Fruit fly (Drosophila melanogaster) whole organism, embryonic: Measurements from ENCODE around the gene CG6015.

ENCODE experiments used
- CG10267 ChIP-seq: fragments of 200-800 bp; sonication (Bioruptor generic); optimal IDR thresholded peaks from 2 replicates; lab custom pipeline; 2018; ENCODE audit warnings: missing biosample characterization, mild to moderate bottlenecking, missing genetic modification characterization, moderate library complexity
- CG11695 ChIP-seq: fragments of 200-800 bp; sonication (Bioruptor generic); IDR thresholded peaks from 3 replicates; pipeline ENCODE4 v1.3.6; 2022; ENCODE audit warnings: missing biosample characterization, missing genetic modification characterization
- CG12071 ChIP-seq: fragments of 200-800 bp; sonication (Bioruptor generic); optimal IDR thresholded peaks from 3 replicates; lab custom pipeline; 2018; ENCODE audit warnings: missing biosample characterization, mild to moderate bottlenecking, missing genetic modification characterization
- CG12659 ChIP-seq: fragments of 200-800 bp; sonication (Bioruptor generic); optimal IDR thresholded peaks from 3 replicates; lab custom pipeline; 2017; ENCODE audit warnings: mild to moderate bottlenecking, missing biosample characterization, missing genetic modification reagents, missing genetic modification characterization
- CG12744 ChIP-seq: fragments of 200-800 bp; sonication (Bioruptor generic); optimal IDR thresholded peaks from 2 replicates; lab custom pipeline; 2016; ENCODE audit warnings: missing biosample characterization, missing genetic modification characterization
- CG14667 ChIP-seq: fragments of 200-800 bp; sonication (Bioruptor generic); IDR thresholded peaks from 2 replicates; pipeline ENCODE4 v1.3.6; 2022; ENCODE audit warnings: missing biosample characterization, missing genetic modification characterization
- CG17186 ChIP-seq: fragments of 200-800 bp; sonication (Bioruptor generic); optimal IDR thresholded peaks from 3 replicates; lab custom pipeline; 2017; ENCODE audit warnings: missing biosample characterization, missing genetic modification reagents, missing genetic modification characterization
- CG17328 ChIP-seq: fragments of 200-800 bp; sonication (Bioruptor generic); IDR thresholded peaks from 2 replicates; pipeline ENCODE4 v1.3.6; 2022; ENCODE audit warnings: missing biosample characterization, missing genetic modification characterization
- CG2202 ChIP-seq: fragments of 200-800 bp; sonication (Bioruptor generic); optimal IDR thresholded peaks from 2 replicates; lab custom pipeline; 2018; ENCODE audit warnings: missing biosample characterization, mild to moderate bottlenecking, missing genetic modification characterization
- CG2712 ChIP-seq: fragments of 200-800 bp; optimal IDR thresholded peaks from 3 replicates; lab custom pipeline; 2019; ENCODE audit warnings: missing biosample characterization, mild to moderate bottlenecking, missing genetic modification characterization, moderate library complexity
- CG3065 ChIP-seq: fragments of 200-800 bp; sonication (Bioruptor generic); optimal IDR thresholded peaks from 2 replicates; lab custom pipeline; 2016; ENCODE audit warnings: missing biosample characterization, missing genetic modification characterization
- CG3163 ChIP-seq: fragments of 200-800 bp; sonication (Bioruptor generic); optimal IDR thresholded peaks from 3 replicates; lab custom pipeline; 2016; ENCODE audit warnings: missing biosample characterization, missing genetic modification characterization
- CG3281 ChIP-seq: fragments of 200-800 bp; sonication (Bioruptor generic); optimal IDR thresholded peaks from 3 replicates; lab custom pipeline; 2017; ENCODE audit warnings: missing biosample characterization, mild to moderate bottlenecking, missing genetic modification characterization
- CG3407 ChIP-seq: fragments of 200-800 bp; sonication (Bioruptor generic); optimal IDR thresholded peaks from 2 replicates; lab custom pipeline; 2018; ENCODE audit warnings: missing biosample characterization, mild to moderate bottlenecking, missing genetic modification characterization
- CG34376 ChIP-seq: fragments of 200-800 bp; sonication (Bioruptor generic); optimal IDR thresholded peaks from 2 replicates; lab custom pipeline; 2018; ENCODE audit warnings: missing biosample characterization, mild to moderate bottlenecking, missing genetic modification characterization
- CG6765 ChIP-seq: fragments of 200-800 bp; sonication (Bioruptor generic); optimal IDR thresholded peaks from 3 replicates; lab custom pipeline; 2017; ENCODE audit warnings: missing biosample characterization, mild to moderate bottlenecking, missing genetic modification characterization
- CG8089 ChIP-seq: fragments of 200-800 bp; sonication (Bioruptor generic); optimal IDR thresholded peaks from 3 replicates; lab custom pipeline; 2016; ENCODE audit warnings: missing biosample characterization, missing genetic modification characterization
- CG8478 ChIP-seq: fragments of >200 bp; optimal IDR thresholded peaks from 2 replicates; lab custom pipeline; 2018
- CG8944 ChIP-seq: fragments of 200-800 bp; sonication (Bioruptor generic); optimal IDR thresholded peaks from 3 replicates; lab custom pipeline; 2016; ENCODE audit warnings: missing biosample characterization, missing genetic modification characterization
- Dad ChIP-seq: fragments of 200-800 bp; sonication (Bioruptor generic); optimal IDR thresholded peaks from 3 replicates; lab custom pipeline; 2016; ENCODE audit warnings: missing biosample characterization, missing genetic modification characterization
- H15 ChIP-seq: fragments of 200-800 bp; sonication (Bioruptor generic); IDR thresholded peaks from 3 replicates; pipeline ENCODE4 v1.3.6; 2022; ENCODE audit warnings: missing biosample characterization, missing genetic modification characterization
- H2.0 ChIP-seq: fragments of 200-800 bp; sonication (Bioruptor generic); IDR thresholded peaks from 2 replicates; pipeline ENCODE4 v1.3.6; 2022; ENCODE audit warnings: missing biosample characterization, missing genetic modification characterization
- Hand ChIP-seq: fragments of 200-800 bp; sonication (Bioruptor generic); optimal IDR thresholded peaks from 2 replicates; lab custom pipeline; 2017; ENCODE audit warnings: mild to moderate bottlenecking, missing biosample characterization, missing genetic modification reagents, missing genetic modification characterization
- Hr3 ChIP-seq: fragments of 200-800 bp; sonication (Bioruptor generic); optimal IDR thresholded peaks from 3 replicates; lab custom pipeline; 2016; ENCODE audit warnings: missing biosample characterization, missing genetic modification characterization
- Jarid2 ChIP-seq: fragments of 200-800 bp; sonication (Bioruptor generic); optimal IDR thresholded peaks from 3 replicates; lab custom pipeline; 2017; ENCODE audit warnings: mild to moderate bottlenecking, missing biosample characterization, missing genetic modification reagents, missing genetic modification characterization
- MESR4 ChIP-seq: fragments of 200-800 bp; sonication (Bioruptor generic); optimal IDR thresholded peaks from 2 replicates; lab custom pipeline; 2018; ENCODE audit warnings: missing biosample characterization, mild to moderate bottlenecking, missing genetic modification characterization, moderate library complexity
- NC2β ChIP-seq: fragments of 200-800 bp; sonication (Bioruptor generic); optimal IDR thresholded peaks from 2 replicates; lab custom pipeline; 2016; ENCODE audit warnings: missing biosample characterization, missing genetic modification characterization
- Neu2 ChIP-seq: fragments of 200-800 bp; sonication (Bioruptor generic); optimal IDR thresholded peaks from 3 replicates; lab custom pipeline; 2016; ENCODE audit warnings: missing biosample characterization, missing genetic modification characterization, borderline replicate concordance
- Rfx ChIP-seq: fragments of 200-800 bp; sonication (Bioruptor generic); IDR thresholded peaks from 2 replicates; pipeline ENCODE4 v1.3.6; 2022; ENCODE audit warnings: missing biosample characterization, missing genetic modification characterization
- Trl ChIP-seq, 3 experiments: fragments of >200 bp in 2 of 3; fragments of 200-800 bp in 1 of 3; sonication (Bioruptor generic) in 1 of 3; optimal IDR thresholded peaks; 2 replicates in 1 of 3; 3 replicates in 2 of 3; lab custom pipeline; 2016 to 2017; ENCODE audit warnings: missing biosample characterization in 1 of 3, missing genetic modification characterization in 1 of 3
- Usf ChIP-seq: fragments of 200-800 bp; sonication (Bioruptor generic); optimal IDR thresholded peaks from 2 replicates; lab custom pipeline; 2017; ENCODE audit warnings: missing genotype, missing biosample characterization, missing genetic modification characterization
- ap ChIP-seq: fragments of 200-800 bp; sonication (Bioruptor generic); IDR thresholded peaks from 2 replicates; pipeline ENCODE4 v1.3.6; 2022; ENCODE audit warnings: missing biosample characterization, missing genetic modification characterization
- bbx ChIP-seq: fragments of 200-800 bp; sonication (Bioruptor generic); IDR thresholded peaks from 2 replicates; pipeline ENCODE4 v1.3.6; 2022; ENCODE audit warnings: missing biosample characterization, missing genetic modification characterization; ENCODE audit not compliant: partially characterized antibody
- en ChIP-seq: fragments of 200-800 bp; sonication (Bioruptor generic); optimal IDR thresholded peaks from 2 replicates; lab custom pipeline; 2016; ENCODE audit warnings: missing biosample characterization, missing genetic modification characterization
- gcm2 ChIP-seq: fragments of 200-800 bp; sonication (Bioruptor generic); optimal IDR thresholded peaks from 2 replicates; lab custom pipeline; 2016; ENCODE audit warnings: missing biosample characterization, missing genetic modification characterization
- grau ChIP-seq: fragments of 200-800 bp; optimal IDR thresholded peaks from 3 replicates; lab custom pipeline; 2019; ENCODE audit warnings: missing biosample characterization, mild to moderate bottlenecking, missing genetic modification characterization, moderate library complexity
- gsb ChIP-seq: fragments of 200-800 bp; sonication (Bioruptor generic); IDR thresholded peaks from 2 replicates; pipeline ENCODE4 v1.3.6; 2022; ENCODE audit warnings: missing biosample characterization, missing genetic modification characterization
- kah ChIP-seq: fragments of 200-800 bp; sonication (Bioruptor generic); optimal IDR thresholded peaks from 2 replicates; lab custom pipeline; 2018; ENCODE audit warnings: missing biosample characterization, mild to moderate bottlenecking, missing genetic modification characterization
- klu ChIP-seq: fragments of 200-800 bp; sonication (Bioruptor generic); IDR thresholded peaks from 2 replicates; pipeline ENCODE4 v1.3.6; 2022; ENCODE audit warnings: missing biosample characterization, missing genetic modification characterization
- mam ChIP-seq: fragments of 200-800 bp; sonication (Bioruptor generic); optimal IDR thresholded peaks from 3 replicates; lab custom pipeline; 2016; ENCODE audit warnings: missing biosample characterization, missing genetic modification characterization
- org-1 ChIP-seq: fragments of 200-800 bp; sonication (Bioruptor generic); optimal IDR thresholded peaks from 2 replicates; lab custom pipeline; 2017; ENCODE audit warnings: missing biosample characterization, missing genetic modification characterization
- p53 ChIP-seq: fragments of 200-800 bp; sonication (Bioruptor generic); optimal IDR thresholded peaks from 2 replicates; lab custom pipeline; 2016; ENCODE audit warnings: missing biosample characterization, missing genetic modification characterization
- pzg ChIP-seq: fragments of 200-800 bp; sonication (Bioruptor generic); optimal IDR thresholded peaks from 3 replicates; lab custom pipeline; 2018; ENCODE audit warnings: missing biosample characterization, mild to moderate bottlenecking, missing genetic modification characterization, moderate library complexity
- rib ChIP-seq: fragments of 200-800 bp; sonication (Bioruptor generic); IDR thresholded peaks from 2 replicates; pipeline ENCODE4 v1.3.6; 2022; ENCODE audit warnings: missing biosample characterization, missing genetic modification characterization
- slou ChIP-seq: fragments of 200-800 bp; sonication (Bioruptor generic); optimal IDR thresholded peaks from 3 replicates; lab custom pipeline; 2016; ENCODE audit warnings: missing biosample characterization, missing genetic modification characterization
- sob ChIP-seq: fragments of 200-800 bp; sonication (Bioruptor generic); IDR thresholded peaks from 2 replicates; pipeline ENCODE4 v1.3.6; 2022; ENCODE audit warnings: missing biosample characterization, missing genetic modification characterization
- tup ChIP-seq: fragments of 200-800 bp; sonication (Bioruptor generic); optimal IDR thresholded peaks from 2 replicates; lab custom pipeline; 2016; ENCODE audit warnings: missing biosample characterization, mild to moderate bottlenecking, missing genetic modification characterization, moderate library complexity
- unc-4 ChIP-seq: fragments of 200-800 bp; sonication (Bioruptor generic); IDR thresholded peaks from 2 replicates; pipeline ENCODE4 v1.3.6; 2022; ENCODE audit warnings: missing biosample characterization, missing genetic modification characterization; ENCODE audit not compliant: partially characterized antibody
- usp ChIP-seq: fragments of >200 bp; optimal IDR thresholded peaks from 2 replicates; lab custom pipeline; 2017; ENCODE audit warnings: missing biosample characterization, missing genetic modification characterization
- zf30C ChIP-seq: fragments of 200-800 bp; sonication (Bioruptor generic); optimal IDR thresholded peaks from 3 replicates; lab custom pipeline; 2018; ENCODE audit warnings: missing biosample characterization, mild to moderate bottlenecking, missing genetic modification characterization

Gene CG6015

DNA sequence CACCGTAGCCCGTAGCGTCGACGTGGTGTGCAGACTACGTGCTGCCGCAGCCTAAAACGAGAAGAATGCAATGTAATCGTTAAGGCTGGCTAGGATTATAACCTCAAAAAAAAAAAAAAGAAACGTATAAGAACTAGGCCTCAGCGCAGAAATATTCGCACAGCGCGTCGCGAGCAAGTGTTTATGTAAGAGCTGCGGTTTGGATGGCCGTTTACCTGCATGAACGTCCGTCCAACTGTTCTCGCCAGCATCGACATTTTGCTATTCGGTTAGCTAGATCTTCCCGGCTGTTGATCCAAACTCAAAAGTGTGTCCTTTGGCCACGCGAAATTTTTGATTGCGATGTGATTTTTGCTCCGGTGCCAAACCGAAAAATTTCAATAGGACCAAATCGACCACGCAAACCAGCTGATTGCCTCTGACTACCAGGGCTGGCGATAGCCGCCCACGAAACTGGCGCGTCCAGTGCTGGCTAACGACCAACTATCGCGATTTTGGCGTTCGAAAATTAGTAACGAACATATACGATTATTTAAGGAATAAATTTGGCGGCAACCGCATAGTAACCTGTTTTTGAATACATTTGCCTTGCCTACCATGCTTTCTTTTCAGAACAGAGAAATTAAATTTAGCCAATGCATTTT is 15.2 kb downstream of the CG6015 start, which contains the start of gene Idh3b (continued):
- 0 out of 2 replicates have a peak, but pooled peaks have one; percentile 57 for TF ChIP-seq rib (GFP tag; lab: Robert Waterston, UW)
- peak; percentile 36; the same call in 1 of the 3 replicates for TF ChIP-seq CG11695
- peak; percentile 55 for TF ChIP-seq CG3065 (GFP tag; lab: Kevin White, UChicago)
- TF ChIP-seq CG12744 (GFP tag; lab: Kevin White, UChicago): peak; percentile 61
- no peak for TF ChIP-seq tup (GFP tag; lab: Kevin White, UChicago)
- TF ChIP-seq CG3281: no peak
- peak; percentile 28 for TF ChIP-seq p53
- no peak for TF ChIP-seq org-1 (GFP tag; lab: Kevin White, UChicago)
- peak; percentile 40 for TF ChIP-seq gcm2
- TF ChIP-seq en (GFP tag; lab: Kevin White, UChicago): no peak
- TF ChIP-seq CG34376 (GFP tag; lab: Kevin White, UChicago): peak; percentile 47
- no peak for TF ChIP-seq CG2202 (tag; lab: Kevin White, UChicago)
- TF ChIP-seq H2.0: no peak
- peak; percentile 28 for TF ChIP-seq kah (GFP tag; lab: Kevin White, UChicago)
- TF ChIP-seq unc-4 (GFP tag; lab: Robert Waterston, UW): peak; percentile 97
- peak; percentile 90 for TF ChIP-seq sob (GFP tag; lab: Robert Waterston, UW)
- TF ChIP-seq Trl (optimal IDR thresholded peaks at IDR 0.05; lab: Kevin White, UChicago): no peak
- TF ChIP-seq Trl (GFP tag; optimal IDR thresholded peaks at IDR 0.05; lab: Kevin White, UChicago): peak; percentile 78
- peak; percentile 57 for TF ChIP-seq klu (GFP tag; lab: Robert Waterston, UW)
- peak; percentile 78 for TF ChIP-seq CG12659 (GFP tag; lab: Kevin White, UChicago)
- peak; percentile 62 for TF ChIP-seq CG8944 (GFP tag; lab: Kevin White, UChicago)
- TF ChIP-seq CG17186 (GFP tag; lab: Kevin White, UChicago): peak; percentile 83
- no peak; the same call in 2 of the 3 replicates for TF ChIP-seq H15 (GFP tag; lab: Robert Waterston, UW)
- no peak for TF ChIP-seq usp (GFP tag; lab: Kevin White, UChicago)
- no peak for TF ChIP-seq CG6765 (GFP tag; lab: Kevin White, UChicago)
- peak; percentile 50 for TF ChIP-seq Dad (GFP tag; lab: Kevin White, UChicago)
- peak; percentile 6 for TF ChIP-seq slou (GFP tag; lab: Kevin White, UChicago)
- peak; percentile 62 for TF ChIP-seq CG2712 (tag; lab: Kevin White, UChicago)
- TF ChIP-seq gsb (GFP tag; lab: Robert Waterston, UW): no peak
- TF ChIP-seq Hand: no peak
- TF ChIP-seq bbx (GFP tag; lab: Robert Waterston, UW): peak; percentile 98
- TF ChIP-seq CG10267 (tag; lab: Kevin White, UChicago): peak; percentile 97
- peak; percentile 36 for TF ChIP-seq CG3163
- peak; percentile 29 for TF ChIP-seq Usf (GFP tag; lab: Kevin White, UChicago)
- peak; percentile 42 for TF ChIP-seq Hr3
- TF ChIP-seq zf30C (GFP tag; lab: Kevin White, UChicago): no peak
- TF ChIP-seq Rfx (GFP tag; lab: Robert Waterston, UW): no peak
- peak; percentile 26 for TF ChIP-seq CG3407 (GFP tag; lab: Kevin White, UChicago)
- TF ChIP-seq CG14667: no peak
- no peak for TF ChIP-seq CG8089 (GFP tag; lab: Kevin White, UChicago)
- no peak for TF ChIP-seq CG17328 (GFP tag; lab: Robert Waterston, UW)
- TF ChIP-seq mam: peak; percentile 76
- no peak for TF ChIP-seq Neu2 (GFP tag; lab: Kevin White, UChicago)
- TF ChIP-seq Jarid2 (GFP tag; lab: Kevin White, UChicago): peak; percentile 60
- peak; percentile 78 for TF ChIP-seq MESR4
- TF ChIP-seq NC2β (GFP tag; lab: Kevin White, UChicago): no peak
- no peak for TF ChIP-seq CG8478 (lab: Kevin White, UChicago)
- TF ChIP-seq grau (tag; lab: Kevin White, UChicago): no peak
- TF ChIP-seq pzg: peak; percentile 96
- no peak for TF ChIP-seq ap (GFP tag; lab: Robert Waterston, UW)
- TF ChIP-seq CG12071 (GFP tag; lab: Kevin White, UChicago): no peak
